Fruit fly (Drosophila melanogaster) whole organism, prepupa: ENCODE results near the gene sro.

Source experiments
- CG10631 ChIP-seq: fragments of 200-800 bp; sonication (Bioruptor generic); optimal IDR thresholded peaks from 2 replicates; lab custom pipeline; 2016; ENCODE audit warnings: missing biosample characterization, missing genetic modification characterization
- CG10669 ChIP-seq: fragments of 200-800 bp; sonication (Bioruptor generic); optimal IDR thresholded peaks from 3 replicates; lab custom pipeline; 2018; ENCODE audit warnings: missing biosample characterization, mild to moderate bottlenecking, missing genetic modification characterization, moderate library complexity
- CG11294 ChIP-seq: fragments of 200-800 bp; sonication (Bioruptor generic); IDR thresholded peaks from 2 replicates; pipeline ENCODE4 v1.3.6; 2022; ENCODE audit warnings: missing biosample characterization, missing genetic modification characterization
- CG11762 ChIP-seq: fragments of 200-800 bp; sonication (Bioruptor generic); optimal IDR thresholded peaks from 3 replicates; lab custom pipeline; 2016; ENCODE audit warnings: missing biosample characterization, missing genetic modification characterization; ENCODE audit not compliant: insufficient read depth
- CG11902 ChIP-seq: fragments of 200-800 bp; sonication (Bioruptor generic); optimal IDR thresholded peaks from 3 replicates; lab custom pipeline; 2016; ENCODE audit warnings: missing biosample characterization, missing genetic modification characterization
- CG3032 ChIP-seq: fragments of 200-800 bp; optimal IDR thresholded peaks from 2 replicates; lab custom pipeline; 2019; ENCODE audit warnings: missing biosample characterization, mild to moderate bottlenecking, missing genetic modification characterization, moderate library complexity
- CG31627 ChIP-seq: fragments of 200-800 bp; sonication (Bioruptor generic); optimal IDR thresholded peaks from 3 replicates; lab custom pipeline; 2016; ENCODE audit warnings: missing biosample characterization, missing genetic modification characterization
- CG34406 ChIP-seq: fragments of 200-800 bp; sonication (Bioruptor generic); optimal IDR thresholded peaks from 3 replicates; lab custom pipeline; 2016; ENCODE audit warnings: missing biosample characterization, missing genetic modification characterization
- CG4318 ChIP-seq: fragments of 200-800 bp; sonication (Bioruptor generic); optimal IDR thresholded peaks from 3 replicates; lab custom pipeline; 2017; ENCODE audit warnings: missing biosample characterization, mild to moderate bottlenecking, missing genetic modification characterization
- CG6276 ChIP-seq: fragments of 200-800 bp; sonication (Bioruptor generic); optimal IDR thresholded peaks from 2 replicates; lab custom pipeline; 2017; ENCODE audit warnings: missing biosample characterization, mild to moderate bottlenecking, missing genetic modification characterization
- CG6792 ChIP-seq: fragments of 200-800 bp; sonication (Bioruptor generic); optimal IDR thresholded peaks from 3 replicates; lab custom pipeline; 2016; ENCODE audit warnings: missing biosample characterization, missing genetic modification characterization
- CG6854 ChIP-seq: fragments of 200-800 bp; sonication (Bioruptor generic); optimal IDR thresholded peaks from 2 replicates; lab custom pipeline; 2017; ENCODE audit warnings: missing biosample characterization, mild to moderate bottlenecking, missing genetic modification characterization
- CG7368 ChIP-seq: fragments of 200-800 bp; sonication (Bioruptor generic); optimal IDR thresholded peaks from 3 replicates; lab custom pipeline; 2016; ENCODE audit warnings: missing biosample characterization, missing genetic modification characterization
- CG8119 ChIP-seq: fragments of 200-800 bp; sonication (Bioruptor generic); IDR thresholded peaks from 3 replicates; pipeline ENCODE4 v1.3.6; 2022; ENCODE audit warnings: missing biosample characterization, missing genetic modification characterization
- CG8319 ChIP-seq: fragments of 200-800 bp; sonication (Bioruptor generic); optimal IDR thresholded peaks from 3 replicates; lab custom pipeline; 2016; ENCODE audit warnings: missing biosample characterization, missing genetic modification characterization
- CG8632 ChIP-seq: fragments of 200-800 bp; sonication (Bioruptor generic); optimal IDR thresholded peaks from 3 replicates; lab custom pipeline; 2016; ENCODE audit warnings: missing biosample characterization, missing genetic modification characterization
- CG9139 ChIP-seq: fragments of 200-800 bp; sonication (Bioruptor generic); optimal IDR thresholded peaks from 3 replicates; lab custom pipeline; 2017; ENCODE audit warnings: missing biosample characterization, mild to moderate bottlenecking, missing genetic modification characterization
- Eip75B ChIP-seq: fragments of 200-800 bp; sonication (Bioruptor generic); optimal IDR thresholded peaks from 3 replicates; lab custom pipeline; 2016; ENCODE audit warnings: missing biosample characterization, missing genetic modification characterization
- Eip78C ChIP-seq: fragments of 200-800 bp; sonication (Bioruptor generic); peaks from one replicate; lab custom pipeline; 2016; ENCODE audit warnings: missing biosample characterization, missing genetic modification characterization
- Ets21C ChIP-seq: fragments of 200-800 bp; sonication (Bioruptor generic); optimal IDR thresholded peaks from 3 replicates; lab custom pipeline; 2016; ENCODE audit warnings: missing biosample characterization, missing genetic modification characterization
- Ets96B ChIP-seq: fragments of 200-800 bp; optimal IDR thresholded peaks from 2 replicates; lab custom pipeline; 2019; ENCODE audit warnings: missing biosample characterization, mild to moderate bottlenecking, missing genetic modification characterization, moderate library complexity
- Gug ChIP-seq: fragments of 200-800 bp; sonication (Bioruptor generic); IDR thresholded peaks from 2 replicates; pipeline ENCODE4 v1.3.6; 2022; ENCODE audit warnings: missing biosample characterization, missing genetic modification characterization
- Hr38 ChIP-seq: sonication (Bioruptor generic); optimal IDR thresholded peaks from 2 replicates; lab custom pipeline; 2016; ENCODE audit warnings: missing biosample characterization, missing genetic modification characterization
- Hr39 ChIP-seq: fragments of 200-800 bp; sonication (Bioruptor generic); optimal IDR thresholded peaks from 2 replicates; lab custom pipeline; 2016; ENCODE audit warnings: missing biosample characterization, missing genetic modification characterization
- Lpt ChIP-seq: fragments of 200-800 bp; sonication (Bioruptor generic); optimal IDR thresholded peaks from 3 replicates; lab custom pipeline; 2016; ENCODE audit warnings: missing biosample characterization, missing genetic modification characterization
- Met ChIP-seq: fragments of 200-800 bp; sonication (Bioruptor generic); optimal IDR thresholded peaks from 3 replicates; lab custom pipeline; 2016; ENCODE audit warnings: missing biosample characterization, missing genetic modification characterization
- OdsH ChIP-seq: fragments of 200-800 bp; sonication (Bioruptor generic); optimal IDR thresholded peaks from 3 replicates; lab custom pipeline; 2016; ENCODE audit warnings: missing biosample characterization, missing genetic modification characterization
- Smox ChIP-seq: fragments of 200-800 bp; sonication (Bioruptor generic); optimal IDR thresholded peaks from 3 replicates; lab custom pipeline; 2016; ENCODE audit warnings: missing biosample characterization, missing genetic modification characterization
- Sox14 ChIP-seq: fragments of 200-800 bp; sonication (Bioruptor generic); optimal IDR thresholded peaks from 3 replicates; lab custom pipeline; 2016; ENCODE audit warnings: missing biosample characterization, missing genetic modification characterization
- achi ChIP-seq: fragments of 200-800 bp; sonication (Bioruptor generic); optimal IDR thresholded peaks from 3 replicates; lab custom pipeline; 2016; ENCODE audit warnings: missing biosample characterization, missing genetic modification characterization
- acj6 ChIP-seq: fragments of 200-800 bp; sonication (Bioruptor generic); optimal IDR thresholded peaks from 3 replicates; lab custom pipeline; 2016; ENCODE audit warnings: missing biosample characterization, missing genetic modification characterization
- cyc ChIP-seq: fragments of 200-800 bp; sonication (Bioruptor generic); optimal IDR thresholded peaks from 3 replicates; lab custom pipeline; 2016; ENCODE audit warnings: missing biosample characterization, missing genetic modification characterization
- dac ChIP-seq: fragments of 200-800 bp; sonication (Bioruptor generic); optimal IDR thresholded peaks from 2 replicates; lab custom pipeline; 2017; ENCODE audit warnings: missing biosample characterization, mild to moderate bottlenecking, missing genetic modification characterization
- eg ChIP-seq: fragments of 200-800 bp; sonication (Bioruptor generic); IDR thresholded peaks from 3 replicates; pipeline ENCODE4 v1.3.6; 2022; ENCODE audit warnings: missing biosample characterization, missing genetic modification characterization
- esn ChIP-seq: fragments of 200-800 bp; sonication (Bioruptor generic); optimal IDR thresholded peaks from 2 replicates; lab custom pipeline; 2016; ENCODE audit warnings: missing biosample characterization, mild to moderate bottlenecking, missing genetic modification characterization, moderate library complexity
- fd85E ChIP-seq: fragments of 200-800 bp; sonication (Bioruptor generic); optimal IDR thresholded peaks from 3 replicates; lab custom pipeline; 2016; ENCODE audit warnings: missing biosample characterization, missing genetic modification characterization
- fkh ChIP-seq: fragments of 200-800 bp; sonication (Bioruptor generic); optimal IDR thresholded peaks from 3 replicates; lab custom pipeline; 2017; ENCODE audit warnings: missing biosample characterization, mild to moderate bottlenecking, missing genetic modification characterization, moderate library complexity
- net ChIP-seq: fragments of 200-800 bp; sonication (Bioruptor generic); optimal IDR thresholded peaks from 3 replicates; lab custom pipeline; 2016; ENCODE audit warnings: missing biosample characterization, missing genetic modification characterization
- pdm3 ChIP-seq: fragments of 200-800 bp; sonication (Bioruptor generic); optimal IDR thresholded peaks from 3 replicates; lab custom pipeline; 2016; ENCODE audit warnings: missing biosample characterization, missing genetic modification characterization
- salr ChIP-seq, 2 experiments: fragments of 200-800 bp; sonication (Bioruptor generic); optimal IDR thresholded peaks; 3 replicates each; lab custom pipeline; 2016 to 2018; ENCODE audit warnings: missing biosample characterization in 2 of 2, missing genetic modification characterization in 2 of 2, mild to moderate bottlenecking in 1 of 2
- ss ChIP-seq, 2 experiments: fragments of 200-800 bp; sonication (Bioruptor generic); optimal IDR thresholded peaks; 2 replicates in 1 of 2; 3 replicates in 1 of 2; lab custom pipeline; 2017 to 2018; ENCODE audit warnings: mild to moderate bottlenecking in 2 of 2, missing biosample characterization in 2 of 2, missing genetic modification characterization in 2 of 2, moderate library complexity in 1 of 2
- svp ChIP-seq: fragments of 200-800 bp; sonication (Bioruptor generic); peaks from one replicate; lab custom pipeline; 2016; ENCODE audit warnings: missing biosample characterization, missing genetic modification characterization
- vri ChIP-seq: fragments of 200-800 bp; sonication (Bioruptor generic); optimal IDR thresholded peaks from 3 replicates; lab custom pipeline; 2016; ENCODE audit warnings: missing biosample characterization, mild to moderate bottlenecking, missing genetic modification characterization

sro gene

DNA sequence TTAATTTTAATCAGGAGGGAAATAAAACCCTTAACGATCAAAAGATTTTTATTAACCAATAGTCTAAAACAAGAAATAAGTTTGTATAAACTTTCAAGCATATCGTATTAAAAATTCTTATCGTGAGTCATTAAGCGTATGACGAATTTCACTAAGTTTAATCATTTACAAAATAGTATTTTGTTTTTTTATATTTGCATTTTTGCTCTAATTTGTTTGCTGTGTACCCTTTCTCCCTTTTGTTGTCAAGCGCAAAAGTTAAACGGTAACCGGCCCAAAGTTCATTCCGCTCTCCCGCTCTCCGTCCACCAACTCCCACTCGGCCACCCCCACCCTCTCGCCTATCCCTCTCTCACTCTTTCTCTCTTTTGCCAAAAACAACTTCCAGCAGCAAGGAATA is 30.6 kb upstream of the sro start (continued):
- TF ChIP-seq CG9139 (GFP tag; lab: Kevin White, UChicago) (no peak), CG6792 (GFP tag; lab: Kevin White, UChicago) (peak; percentile 16), Gug (GFP tag; lab: Robert Waterston, UW) (no peak), eg (0 out of 3 replicates have a peak, but pooled peaks have one; percentile 35), acj6 (peak; percentile 32), Sox14 (GFP tag; lab: Kevin White, UChicago) (peak; percentile 9), cyc (GFP tag; lab: Kevin White, UChicago) (peak; percentile 46), Met (GFP tag; lab: Kevin White, UChicago) (no peak), CG34406 (GFP tag; lab: Kevin White, UChicago) (peak; percentile 40), Smox (GFP tag; lab: Kevin White, UChicago) (peak; percentile 61), fkh (GFP tag; lab: Kevin White, UChicago) (no peak), CG11294 (GFP tag; lab: Robert Waterston, UW) (no peak), CG6854 (peak; percentile 10)

DNA sequence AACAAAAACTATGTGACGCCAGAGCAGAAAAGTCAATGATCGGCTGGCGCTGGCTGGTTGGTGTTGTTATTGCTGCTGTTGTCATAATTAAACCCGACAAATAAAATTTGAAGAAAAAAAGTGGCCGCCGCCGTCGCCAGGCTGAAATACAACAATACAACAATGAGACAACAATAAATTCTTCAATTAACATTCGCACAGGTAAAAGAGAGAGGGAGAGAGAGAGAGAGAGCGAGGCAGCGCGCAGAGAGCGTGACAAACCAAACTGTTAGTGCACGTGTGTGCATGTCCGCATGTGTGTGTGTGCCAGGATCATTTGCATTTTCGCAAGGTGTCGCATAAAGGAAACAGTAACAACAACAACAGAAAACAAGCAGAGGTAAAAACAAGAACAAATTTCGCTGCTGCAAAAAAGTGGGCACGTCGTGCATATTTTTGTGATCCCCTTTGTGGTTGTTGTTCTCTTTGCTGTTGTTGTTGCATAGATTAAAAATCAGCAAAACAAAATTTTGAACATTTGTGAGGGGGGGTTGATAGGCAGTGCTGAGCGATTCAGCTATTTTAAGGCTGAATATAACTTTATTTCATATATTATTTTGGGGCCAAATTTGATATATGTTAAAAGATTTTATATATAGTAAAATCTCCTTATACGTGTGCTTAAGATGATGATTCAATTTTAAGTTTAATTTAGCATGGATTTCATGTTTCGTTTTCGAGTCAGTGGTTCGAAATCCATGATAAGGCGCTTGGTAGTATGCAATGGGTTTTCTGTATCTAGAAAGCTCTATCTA is 30.0 kb upstream of the sro start:
- TF ChIP-seq CG10631 (no peak), Eip78C (GFP tag; lab: Kevin White, UChicago) (peak; percentile 56), cyc (GFP tag; lab: Kevin White, UChicago) (no peak), esn (GFP tag; lab: Kevin White, UChicago) (no peak), CG6792 (GFP tag; lab: Kevin White, UChicago) (no peak), salr (GFP tag; optimal IDR thresholded peaks at IDR 0.05; lab: Kevin White, UChicago) (no peak), ss (GFP tag; optimal IDR thresholded peaks at IDR 0.05; lab: Kevin White, UChicago) (peak in 1 of 2 experiments; percentile 39), fd85E (GFP tag; lab: Kevin White, UChicago) (no peak), CG10669 (GFP tag; lab: Kevin White, UChicago) (no peak), OdsH (GFP tag; lab: Kevin White, UChicago) (no peak), eg (no peak)
- TF ChIP-seq, all 60 proteins: peak for 2

DNA sequence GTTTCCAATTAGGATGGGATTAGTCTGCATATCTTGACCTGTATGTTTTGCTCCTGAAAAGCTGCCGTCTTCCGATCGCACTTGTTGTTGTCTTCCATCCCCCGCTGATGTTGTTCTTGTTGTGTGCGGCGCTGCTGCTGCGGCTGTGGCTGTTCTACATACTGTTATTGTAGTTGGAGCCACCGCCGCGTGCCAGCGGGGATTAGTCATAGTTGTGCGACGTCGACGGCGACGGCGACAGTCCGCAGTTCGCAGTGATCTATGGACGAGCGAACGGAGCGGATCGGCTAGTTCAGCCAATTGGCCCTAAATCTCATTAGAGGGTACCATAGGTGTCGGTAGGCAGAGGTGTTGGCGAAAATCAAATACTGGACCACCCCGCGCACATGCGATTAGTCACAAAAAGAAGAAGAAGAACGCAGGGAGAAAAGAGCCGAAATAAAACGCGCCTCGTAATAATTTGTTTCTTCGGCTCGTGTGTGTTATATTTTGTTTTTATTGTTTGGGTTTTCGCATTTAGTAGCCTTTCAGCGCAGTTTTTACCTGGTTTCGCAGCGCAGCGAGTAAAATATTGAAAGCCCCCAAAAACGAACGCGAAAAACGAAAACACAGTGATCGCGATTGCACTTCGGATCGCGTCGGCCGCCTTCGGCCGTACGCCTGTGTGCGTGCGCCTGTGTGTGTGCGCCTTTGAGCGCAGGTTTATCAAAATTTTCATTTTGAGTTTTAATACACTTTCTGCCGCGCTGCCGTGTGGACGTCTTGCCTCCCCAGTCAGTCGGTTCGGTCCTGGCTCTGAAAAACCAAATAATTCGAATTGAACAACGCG is 28.9 kb upstream of the sro start, which contains the start of gene kay:
Gene kay, plus strand, starts transcription at position 729 of the 829 bp plus-strand sequence.
- TF ChIP-seq CG31627 (GFP tag; lab: Kevin White, UChicago) (no peak), net (GFP tag; lab: Kevin White, UChicago) (no peak), pdm3 (GFP tag; lab: Kevin White, UChicago) (no peak), Sox14 (GFP tag; lab: Kevin White, UChicago) (no peak), Met (GFP tag; lab: Kevin White, UChicago) (peak; percentile 26), achi (no peak), fkh (GFP tag; lab: Kevin White, UChicago) (no peak), Lpt (GFP tag; lab: Kevin White, UChicago) (no peak), Ets21C (GFP tag; lab: Kevin White, UChicago) (no peak), ss (GFP tag; optimal IDR thresholded peaks at IDR 0.05; lab: Kevin White, UChicago) (peak in 1 of 2 experiments; percentile 31), Eip75B (GFP tag; lab: Kevin White, UChicago) (no peak), CG3032 (no peak), acj6 (no peak), OdsH (GFP tag; lab: Kevin White, UChicago) (no peak), CG6276 (GFP tag; lab: Kevin White, UChicago) (no peak), CG11902 (GFP tag; lab: Kevin White, UChicago) (no peak), CG8632 (no peak), salr (GFP tag; optimal IDR thresholded peaks at IDR 0.05; lab: Kevin White, UChicago) (no peak), CG4318 (GFP tag; lab: Kevin White, UChicago) (no peak), CG6854 (peak; percentile 55), CG8119 (no peak), vri (GFP tag; lab: Kevin White, UChicago) (peak; percentile 23), Hr39 (GFP tag; lab: Kevin White, UChicago) (no peak), CG10669 (GFP tag; lab: Kevin White, UChicago) (peak; percentile 11), dac (no peak), CG11294 (GFP tag; lab: Robert Waterston, UW) (no peak), svp (GFP tag; lab: Kevin White, UChicago) (peak; percentile 48), CG11762 (GFP tag; lab: Kevin White, UChicago) (no peak), Eip78C (GFP tag; lab: Kevin White, UChicago) (peak; percentile 54), cyc (GFP tag; lab: Kevin White, UChicago) (no peak), CG7368 (GFP tag; lab: Kevin White, UChicago) (no peak), CG8319 (no peak), Ets96B (tag; lab: Kevin White, UChicago) (no peak), Hr38 (no peak)
